Worm (Caenorhabditis elegans): ENCODE data around the gene srz-23.

Gene srz-23

DNA sequence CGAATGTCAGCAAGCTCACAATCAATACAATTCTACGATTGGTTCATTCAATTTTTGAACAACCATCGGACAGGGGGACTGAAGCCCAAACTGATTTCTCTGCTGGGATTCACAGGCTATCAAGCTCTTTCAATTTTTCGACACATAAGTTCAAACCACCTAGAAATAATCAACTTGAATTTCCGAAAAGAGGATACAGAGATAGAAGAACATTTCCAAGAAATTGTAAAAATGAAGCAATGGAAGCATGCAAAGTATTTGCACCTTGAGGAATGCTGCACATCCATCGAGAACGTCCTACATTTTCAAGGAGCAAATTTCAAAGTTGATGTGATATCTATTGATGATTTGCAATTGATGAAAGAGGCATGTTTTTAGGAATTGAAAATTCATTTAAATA, 14.3 kb downstream of the srz-23 start:
- no peak for TF ChIP-seq ceh-91 (GFP tag; IDR thresholded peaks at IDR 0.05)
- TF ChIP-seq egl-44 (GFP tag; IDR thresholded peaks at IDR 0.05): no peak
- TF ChIP-seq Y53F4B.3 (GFP tag; IDR thresholded peaks at IDR 0.05): no peak
- TF ChIP-seq D2030.7 (GFP tag; IDR thresholded peaks at IDR 0.05): no peak
- no peak for TF ChIP-seq snpc-1.3 (tag; optimal IDR thresholded peaks at IDR 0.05; ENCODE audit: insufficient read depth)
- no peak for TF ChIP-seq mel-28 (tag; optimal IDR thresholded peaks at IDR 0.05; ENCODE audit: borderline replicate concordance)
- TF ChIP-seq him-1 (tag; optimal IDR thresholded peaks at IDR 0.05): no peak
- TF ChIP-seq fkh-3 (tag; optimal IDR thresholded peaks at IDR 0.05): no peak
- TF ChIP-seq madf-6 (GFP tag; IDR thresholded peaks at IDR 0.05): no peak
- TF ChIP-seq efl-1 (GFP tag; optimal IDR thresholded peaks at IDR 0.05): no peak
- no peak for TF ChIP-seq attf-3 (GFP tag; conservative IDR thresholded peaks at IDR 0.05)
- TF ChIP-seq hmg-1.2 (GFP tag; IDR thresholded peaks at IDR 0.05): no peak
- no peak for TF ChIP-seq sea-2 (GFP tag; IDR thresholded peaks at IDR 0.05)

DNA sequence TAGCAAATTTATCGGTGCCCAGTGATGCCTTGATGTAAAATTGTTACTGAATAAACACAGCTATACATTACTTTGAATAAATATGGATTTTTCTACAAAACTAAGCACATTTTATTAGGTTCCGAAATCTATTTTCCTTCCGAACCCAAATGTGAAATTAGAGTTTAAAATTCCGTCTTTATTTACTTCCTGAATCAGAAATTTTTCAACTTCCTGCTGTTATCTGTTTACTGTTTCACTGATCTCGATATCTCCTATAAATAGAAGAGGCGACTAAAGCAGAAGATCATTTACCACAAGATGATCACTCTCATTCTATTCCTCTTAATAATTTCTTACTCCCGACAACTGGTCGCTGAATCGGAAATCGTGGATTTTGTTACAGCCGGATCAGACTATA, 16.3 kb downstream of the srz-23 start, which contains the start of gene F58E2.2:
TSS of gene F58E2.2 (plus strand) at position 301 of the 400 bp plus-strand sequence.
- TF ChIP-seq zim-3 (tag; optimal IDR thresholded peaks at IDR 0.05) (no peak), zfh-2 (GFP tag; conservative IDR thresholded peaks at IDR 0.05) (no peak), T07F8.4 (tag; optimal IDR thresholded peaks at IDR 0.05) (no peak), nhr-179 (tag; optimal IDR thresholded peaks at IDR 0.05) (no peak), ztf-3 (GFP tag; optimal IDR thresholded peaks at IDR 0.05) (no peak), atf-7 (tag; optimal IDR thresholded peaks at IDR 0.05) (no peak), hlh-12 (tag; optimal IDR thresholded peaks at IDR 0.05) (no peak)

DNA sequence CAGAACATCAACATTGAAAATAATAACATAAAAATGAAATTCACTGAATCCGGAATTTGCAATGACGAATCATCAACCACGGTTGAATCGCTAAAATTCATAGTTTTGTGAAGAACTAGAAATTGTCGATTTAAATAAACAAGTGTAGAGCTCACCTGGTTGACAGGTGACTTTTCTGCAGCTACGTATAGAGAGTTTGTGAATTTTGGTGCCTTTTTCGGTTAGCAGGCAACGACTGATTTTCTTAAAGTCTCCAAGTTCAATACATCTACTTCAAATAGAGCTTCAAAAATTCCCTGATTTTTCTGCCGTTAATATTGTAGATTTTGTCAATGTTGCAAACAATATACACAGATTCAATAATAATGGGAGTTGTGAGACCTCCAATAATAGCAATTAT, 23.7 kb downstream of the srz-23 start, which contains the start of gene srz-69:
TSS of gene srz-69 (minus strand) at position 101 of the 400 bp plus-strand sequence.
- TF ChIP-seq F57C9.4 (tag; optimal IDR thresholded peaks at IDR 0.05): no peak
- no peak for TF ChIP-seq egrh-3 (GFP tag; IDR thresholded peaks at IDR 0.05)
- TF ChIP-seq T07F8.4 (tag; optimal IDR thresholded peaks at IDR 0.05): no peak
- TF ChIP-seq let-607 (tag; optimal IDR thresholded peaks at IDR 0.05): no peak
- TF ChIP-seq ztf-18 (tag; optimal IDR thresholded peaks at IDR 0.05): no peak
- TF ChIP-seq Y56A3A.18 (GFP tag; IDR thresholded peaks at IDR 0.05): no peak
- no peak for TF ChIP-seq dox-1 (GFP tag; IDR thresholded peaks at IDR 0.05)
- no peak for TF ChIP-seq madf-6 (GFP tag; IDR thresholded peaks at IDR 0.05)
- TF ChIP-seq nhr-120 (GFP tag; IDR thresholded peaks at IDR 0.05): no peak
- TF ChIP-seq F10E7.11 (tag; optimal IDR thresholded peaks at IDR 0.05): no peak
- TF ChIP-seq aptf-3 (GFP tag; IDR thresholded peaks at IDR 0.05): no peak
- no peak for TF ChIP-seq F22D6.2 (tag; optimal IDR thresholded peaks at IDR 0.05)
- no peak for TF ChIP-seq C06A6.2 (GFP tag; conservative IDR thresholded peaks at IDR 0.05)
- no peak for TF ChIP-seq ceh-91 (GFP tag; IDR thresholded peaks at IDR 0.05)
- TF ChIP-seq F57A8.1 (GFP tag; optimal IDR thresholded peaks at IDR 0.05): no peak
- TF ChIP-seq ets-4 (GFP tag; optimal IDR thresholded peaks at IDR 0.05): no peak

DNA sequence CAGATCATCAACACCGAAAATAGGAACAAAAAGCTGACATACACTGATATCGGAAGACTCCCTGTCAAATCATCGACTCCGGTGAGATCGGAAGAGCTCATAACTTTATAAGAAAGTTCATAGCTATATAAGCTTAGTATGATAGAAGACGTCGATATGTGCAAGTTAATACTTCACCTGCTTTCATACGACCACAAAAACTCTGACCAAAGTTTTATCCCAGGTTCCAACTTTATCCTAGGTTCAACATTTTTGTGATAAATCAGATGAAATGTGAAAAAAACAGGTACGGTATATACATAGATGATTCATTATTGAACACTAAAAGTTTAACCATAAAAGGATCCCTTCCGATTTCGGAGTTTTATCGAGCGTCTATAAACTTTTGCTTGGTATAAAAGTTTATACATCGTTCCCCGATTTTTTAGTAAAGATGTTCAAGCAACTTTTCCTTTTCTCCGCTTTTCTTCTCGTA, 25.5 kb downstream of the srz-23 start, which contains the start of the genes srz-70 and C09G12.5:
TSS of gene srz-70 (minus strand) at position 101 of the 475 bp plus-strand sequence.
TSS of gene C09G12.5 (plus strand) at position 425 of the 475 bp plus-strand sequence.
- TF ChIP-seq lag-1 (GFP tag; IDR thresholded peaks at IDR 0.05): no peak
- no peak for TF ChIP-seq hlh-26 (GFP tag; conservative IDR thresholded peaks at IDR 0.05)
- TF ChIP-seq aptf-2 (GFP tag; conservative IDR thresholded peaks at IDR 0.05): no peak
- no peak for TF ChIP-seq nhr-120 (GFP tag; IDR thresholded peaks at IDR 0.05)
- TF ChIP-seq F22D6.2 (tag; optimal IDR thresholded peaks at IDR 0.05): no peak
- TF ChIP-seq nfya-2 (GFP tag; IDR thresholded peaks at IDR 0.05): no peak
- TF ChIP-seq ets-4 (GFP tag; optimal IDR thresholded peaks at IDR 0.05): no peak
- no peak for TF ChIP-seq C06A6.2 (GFP tag; conservative IDR thresholded peaks at IDR 0.05)
- TF ChIP-seq ztf-22 (GFP tag; optimal IDR thresholded peaks at IDR 0.05): no peak
- no peak for TF ChIP-seq sdz-38 (tag; optimal IDR thresholded peaks at IDR 0.05)
- TF ChIP-seq akir-1 (GFP tag; optimal IDR thresholded peaks at IDR 0.05): no peak
- TF ChIP-seq ama-1 (optimal IDR thresholded peaks at IDR 0.05): no peak
- TF ChIP-seq ama-1 (GFP tag; optimal IDR thresholded peaks at IDR 0.05): no peak
- no peak for TF ChIP-seq D2030.7 (GFP tag; IDR thresholded peaks at IDR 0.05)
- no peak for TF ChIP-seq ztf-3 (GFP tag; optimal IDR thresholded peaks at IDR 0.05)
- TF ChIP-seq Y53G8AR.9 (GFP tag; conservative IDR thresholded peaks at IDR 0.05): no peak
- TF ChIP-seq let-526 (GFP tag; IDR thresholded peaks at IDR 0.05): no peak
- TF ChIP-seq snpc-1.1 (tag; optimal IDR thresholded peaks at IDR 0.05; ENCODE audit: insufficient read depth): no peak
